Fruit fly (Drosophila melanogaster) whole organism, prepupa: ENCODE results near the gene SREBP.

Experiments
- CG10631 ChIP-seq: fragments of 200-800 bp; sonication (Bioruptor generic); optimal IDR thresholded peaks from 2 replicates; lab custom pipeline; 2016; ENCODE audit warnings: missing biosample characterization, missing genetic modification characterization
- CG10669 ChIP-seq: fragments of 200-800 bp; sonication (Bioruptor generic); optimal IDR thresholded peaks from 3 replicates; lab custom pipeline; 2018; ENCODE audit warnings: missing biosample characterization, mild to moderate bottlenecking, missing genetic modification characterization, moderate library complexity
- CG11294 ChIP-seq: fragments of 200-800 bp; sonication (Bioruptor generic); IDR thresholded peaks from 2 replicates; pipeline ENCODE4 v1.3.6; 2022; ENCODE audit warnings: missing biosample characterization, missing genetic modification characterization
- CG11762 ChIP-seq: fragments of 200-800 bp; sonication (Bioruptor generic); optimal IDR thresholded peaks from 3 replicates; lab custom pipeline; 2016; ENCODE audit warnings: missing biosample characterization, missing genetic modification characterization; ENCODE audit not compliant: insufficient read depth
- CG11902 ChIP-seq: fragments of 200-800 bp; sonication (Bioruptor generic); optimal IDR thresholded peaks from 3 replicates; lab custom pipeline; 2016; ENCODE audit warnings: missing biosample characterization, missing genetic modification characterization
- CG15336 ChIP-seq: fragments of 200-800 bp; sonication (Bioruptor generic); IDR thresholded peaks from 2 replicates; pipeline ENCODE4 v1.3.6; 2022; ENCODE audit warnings: missing biosample characterization, missing genetic modification characterization
- CG1621 ChIP-seq: fragments of 200-800 bp; sonication (Bioruptor generic); optimal IDR thresholded peaks from 3 replicates; lab custom pipeline; 2018; ENCODE audit warnings: missing biosample characterization, mild to moderate bottlenecking, missing genetic modification characterization
- CG16779 ChIP-seq: fragments of 200-800 bp; sonication (Bioruptor generic); optimal IDR thresholded peaks from 3 replicates; lab custom pipeline; 2017; ENCODE audit warnings: missing biosample characterization, mild to moderate bottlenecking, missing genetic modification characterization
- CG3032 ChIP-seq: fragments of 200-800 bp; optimal IDR thresholded peaks from 2 replicates; lab custom pipeline; 2019; ENCODE audit warnings: missing biosample characterization, mild to moderate bottlenecking, missing genetic modification characterization, moderate library complexity
- CG31627 ChIP-seq: fragments of 200-800 bp; sonication (Bioruptor generic); optimal IDR thresholded peaks from 3 replicates; lab custom pipeline; 2016; ENCODE audit warnings: missing biosample characterization, missing genetic modification characterization
- CG32006 ChIP-seq: fragments of 200-800 bp; sonication (Bioruptor generic); optimal IDR thresholded peaks from 3 replicates; lab custom pipeline; 2017; ENCODE audit warnings: missing biosample characterization, mild to moderate bottlenecking, missing genetic modification characterization
- CG34406 ChIP-seq: fragments of 200-800 bp; sonication (Bioruptor generic); optimal IDR thresholded peaks from 3 replicates; lab custom pipeline; 2016; ENCODE audit warnings: missing biosample characterization, missing genetic modification characterization
- CG3919 ChIP-seq: fragments of 200-800 bp; sonication (Bioruptor generic); optimal IDR thresholded peaks from 3 replicates; lab custom pipeline; 2016; ENCODE audit warnings: missing biosample characterization, missing genetic modification characterization
- CG4318 ChIP-seq: fragments of 200-800 bp; sonication (Bioruptor generic); optimal IDR thresholded peaks from 3 replicates; lab custom pipeline; 2017; ENCODE audit warnings: missing biosample characterization, mild to moderate bottlenecking, missing genetic modification characterization
- CG6163 ChIP-seq: fragments of 200-800 bp; sonication (Bioruptor generic); IDR thresholded peaks from 3 replicates; pipeline ENCODE4 v1.3.6; 2022; ENCODE audit warnings: missing biosample characterization, missing genetic modification characterization
- CG6276 ChIP-seq: fragments of 200-800 bp; sonication (Bioruptor generic); optimal IDR thresholded peaks from 2 replicates; lab custom pipeline; 2017; ENCODE audit warnings: missing biosample characterization, mild to moderate bottlenecking, missing genetic modification characterization
- CG6808 ChIP-seq: fragments of 200-800 bp; sonication (Bioruptor generic); optimal IDR thresholded peaks from 3 replicates; lab custom pipeline; 2017; ENCODE audit warnings: missing biosample characterization, missing genetic modification characterization, mild to moderate bottlenecking, moderate library complexity, missing genetic modification reagents
- CG6854 ChIP-seq: fragments of 200-800 bp; sonication (Bioruptor generic); optimal IDR thresholded peaks from 2 replicates; lab custom pipeline; 2017; ENCODE audit warnings: missing biosample characterization, mild to moderate bottlenecking, missing genetic modification characterization
- CG7368 ChIP-seq: fragments of 200-800 bp; sonication (Bioruptor generic); optimal IDR thresholded peaks from 3 replicates; lab custom pipeline; 2016; ENCODE audit warnings: missing biosample characterization, missing genetic modification characterization
- CG8119 ChIP-seq: fragments of 200-800 bp; sonication (Bioruptor generic); IDR thresholded peaks from 3 replicates; pipeline ENCODE4 v1.3.6; 2022; ENCODE audit warnings: missing biosample characterization, missing genetic modification characterization
- CG8319 ChIP-seq: fragments of 200-800 bp; sonication (Bioruptor generic); optimal IDR thresholded peaks from 3 replicates; lab custom pipeline; 2016; ENCODE audit warnings: missing biosample characterization, missing genetic modification characterization
- CG8632 ChIP-seq: fragments of 200-800 bp; sonication (Bioruptor generic); optimal IDR thresholded peaks from 3 replicates; lab custom pipeline; 2016; ENCODE audit warnings: missing biosample characterization, missing genetic modification characterization
- Eip75B ChIP-seq: fragments of 200-800 bp; sonication (Bioruptor generic); optimal IDR thresholded peaks from 3 replicates; lab custom pipeline; 2016; ENCODE audit warnings: missing biosample characterization, missing genetic modification characterization
- Eip78C ChIP-seq: fragments of 200-800 bp; sonication (Bioruptor generic); peaks from one replicate; lab custom pipeline; 2016; ENCODE audit warnings: missing biosample characterization, missing genetic modification characterization
- Eip93F ChIP-seq: fragments of 200-800 bp; sonication (Bioruptor generic); optimal IDR thresholded peaks from 2 replicates; lab custom pipeline; 2016; ENCODE audit warnings: missing biosample characterization, mild to moderate bottlenecking, missing genetic modification characterization
- Ets21C ChIP-seq: fragments of 200-800 bp; sonication (Bioruptor generic); optimal IDR thresholded peaks from 3 replicates; lab custom pipeline; 2016; ENCODE audit warnings: missing biosample characterization, missing genetic modification characterization
- Gug ChIP-seq: fragments of 200-800 bp; sonication (Bioruptor generic); IDR thresholded peaks from 2 replicates; pipeline ENCODE4 v1.3.6; 2022; ENCODE audit warnings: missing biosample characterization, missing genetic modification characterization
- Hr38 ChIP-seq: sonication (Bioruptor generic); optimal IDR thresholded peaks from 2 replicates; lab custom pipeline; 2016; ENCODE audit warnings: missing biosample characterization, missing genetic modification characterization
- Hr39 ChIP-seq: fragments of 200-800 bp; sonication (Bioruptor generic); optimal IDR thresholded peaks from 2 replicates; lab custom pipeline; 2016; ENCODE audit warnings: missing biosample characterization, missing genetic modification characterization
- Lpt ChIP-seq: fragments of 200-800 bp; sonication (Bioruptor generic); optimal IDR thresholded peaks from 3 replicates; lab custom pipeline; 2016; ENCODE audit warnings: missing biosample characterization, missing genetic modification characterization
- OdsH ChIP-seq: fragments of 200-800 bp; sonication (Bioruptor generic); optimal IDR thresholded peaks from 3 replicates; lab custom pipeline; 2016; ENCODE audit warnings: missing biosample characterization, missing genetic modification characterization
- Smox ChIP-seq: fragments of 200-800 bp; sonication (Bioruptor generic); optimal IDR thresholded peaks from 3 replicates; lab custom pipeline; 2016; ENCODE audit warnings: missing biosample characterization, missing genetic modification characterization
- Sox102F ChIP-seq: fragments of 200-800 bp; sonication (Bioruptor generic); optimal IDR thresholded peaks from 2 replicates; lab custom pipeline; 2016; ENCODE audit warnings: missing biosample characterization, mild to moderate bottlenecking, missing genetic modification characterization
- Sox14 ChIP-seq: fragments of 200-800 bp; sonication (Bioruptor generic); optimal IDR thresholded peaks from 3 replicates; lab custom pipeline; 2016; ENCODE audit warnings: missing biosample characterization, missing genetic modification characterization
- Sox15 ChIP-seq: fragments of 200-800 bp; sonication (Bioruptor generic); optimal IDR thresholded peaks from 3 replicates; lab custom pipeline; 2016; ENCODE audit warnings: missing biosample characterization, missing genetic modification characterization
- achi ChIP-seq: fragments of 200-800 bp; sonication (Bioruptor generic); optimal IDR thresholded peaks from 3 replicates; lab custom pipeline; 2016; ENCODE audit warnings: missing biosample characterization, missing genetic modification characterization
- acj6 ChIP-seq: fragments of 200-800 bp; sonication (Bioruptor generic); optimal IDR thresholded peaks from 3 replicates; lab custom pipeline; 2016; ENCODE audit warnings: missing biosample characterization, missing genetic modification characterization
- cyc ChIP-seq: fragments of 200-800 bp; sonication (Bioruptor generic); optimal IDR thresholded peaks from 3 replicates; lab custom pipeline; 2016; ENCODE audit warnings: missing biosample characterization, missing genetic modification characterization
- dsx ChIP-seq: fragments of 200-800 bp; optimal IDR thresholded peaks from 3 replicates; lab custom pipeline; 2019; ENCODE audit warnings: missing biosample characterization, mild to moderate bottlenecking, missing genetic modification characterization, moderate library complexity; ENCODE audit not compliant: poor library complexity, severe bottlenecking
- eg ChIP-seq: fragments of 200-800 bp; sonication (Bioruptor generic); IDR thresholded peaks from 3 replicates; pipeline ENCODE4 v1.3.6; 2022; ENCODE audit warnings: missing biosample characterization, missing genetic modification characterization
- esn ChIP-seq: fragments of 200-800 bp; sonication (Bioruptor generic); optimal IDR thresholded peaks from 2 replicates; lab custom pipeline; 2016; ENCODE audit warnings: missing biosample characterization, mild to moderate bottlenecking, missing genetic modification characterization, moderate library complexity
- fd59A ChIP-seq: fragments of 200-800 bp; sonication (Bioruptor generic); optimal IDR thresholded peaks from 2 replicates; lab custom pipeline; 2017; ENCODE audit warnings: missing biosample characterization, mild to moderate bottlenecking, missing genetic modification characterization, missing genetic modification reagents
- fd85E ChIP-seq: fragments of 200-800 bp; sonication (Bioruptor generic); optimal IDR thresholded peaks from 3 replicates; lab custom pipeline; 2016; ENCODE audit warnings: missing biosample characterization, missing genetic modification characterization
- fkh ChIP-seq: fragments of 200-800 bp; sonication (Bioruptor generic); optimal IDR thresholded peaks from 3 replicates; lab custom pipeline; 2017; ENCODE audit warnings: missing biosample characterization, mild to moderate bottlenecking, missing genetic modification characterization, moderate library complexity
- lz ChIP-seq: fragments of 200-800 bp; sonication (Bioruptor generic); optimal IDR thresholded peaks from 3 replicates; lab custom pipeline; 2016; ENCODE audit warnings: missing biosample characterization, missing genetic modification characterization
- pdm3 ChIP-seq: fragments of 200-800 bp; sonication (Bioruptor generic); optimal IDR thresholded peaks from 3 replicates; lab custom pipeline; 2016; ENCODE audit warnings: missing biosample characterization, missing genetic modification characterization
- spab ChIP-seq: fragments of 200-800 bp; sonication (Bioruptor generic); optimal IDR thresholded peaks from 2 replicates; lab custom pipeline; 2017; ENCODE audit warnings: missing biosample characterization, mild to moderate bottlenecking, missing genetic modification characterization, missing genetic modification reagents
- ss ChIP-seq, 2 experiments: fragments of 200-800 bp; sonication (Bioruptor generic); optimal IDR thresholded peaks; 2 replicates in 1 of 2; 3 replicates in 1 of 2; lab custom pipeline; 2017 to 2018; ENCODE audit warnings: mild to moderate bottlenecking in 2 of 2, missing biosample characterization in 2 of 2, missing genetic modification characterization in 2 of 2, moderate library complexity in 1 of 2
- svp ChIP-seq: fragments of 200-800 bp; sonication (Bioruptor generic); peaks from one replicate; lab custom pipeline; 2016; ENCODE audit warnings: missing biosample characterization, missing genetic modification characterization
- vri ChIP-seq: fragments of 200-800 bp; sonication (Bioruptor generic); optimal IDR thresholded peaks from 3 replicates; lab custom pipeline; 2016; ENCODE audit warnings: missing biosample characterization, mild to moderate bottlenecking, missing genetic modification characterization

SREBP gene

DNA sequence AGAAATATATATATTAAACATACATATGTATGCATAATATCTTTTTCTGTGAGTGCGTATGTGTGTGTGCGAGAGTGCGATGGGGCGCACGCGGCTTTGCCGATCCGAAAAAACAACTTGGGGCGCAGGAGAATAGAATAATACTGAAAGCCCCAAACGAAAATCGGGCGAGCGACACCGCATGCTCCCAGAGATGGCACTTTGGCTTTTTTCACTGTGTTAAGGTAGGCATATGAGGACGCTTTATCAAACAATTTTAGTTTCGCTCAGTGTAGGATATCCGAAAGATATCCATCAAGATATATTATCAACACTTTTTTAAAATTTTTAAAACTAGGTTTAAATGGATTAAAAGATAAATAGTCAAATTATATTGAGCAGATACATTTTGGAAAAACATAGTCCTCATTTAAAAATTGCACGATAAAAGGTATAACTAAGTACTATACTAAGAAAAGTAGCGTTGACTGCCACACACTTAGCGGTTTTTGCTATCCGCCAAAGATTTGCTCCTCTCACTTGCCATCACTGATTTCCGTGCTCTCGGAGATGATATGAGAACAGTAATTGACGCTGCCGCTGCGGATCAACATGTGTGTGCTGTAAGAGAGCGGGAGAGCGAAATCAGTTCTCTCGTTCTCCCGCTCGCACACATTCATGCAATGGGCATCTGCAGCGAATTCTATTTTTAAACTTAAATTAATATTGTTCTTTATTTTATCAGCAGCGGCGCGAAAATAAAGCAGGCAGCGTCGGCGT is 2.6 kb upstream of the SREBP start:
- TF ChIP-seq CG3032 (tag; lab: Kevin White, UChicago) (peak; percentile 62), Gug (GFP tag; lab: Robert Waterston, UW) (no peak; the same call in 1 of the 2 replicates), vri (no peak), fkh (GFP tag; lab: Kevin White, UChicago) (no peak), Ets21C (GFP tag; lab: Kevin White, UChicago) (peak; percentile 64), Eip93F (GFP tag; lab: Kevin White, UChicago) (peak; percentile 9), lz (peak; percentile 80), eg (GFP tag; lab: Robert Waterston, UW) (peak; percentile 41; the same call in 2 of the 3 replicates), achi (peak; percentile 55), CG32006 (GFP tag; lab: Kevin White, UChicago) (peak; percentile 73), CG6163 (GFP tag; lab: Robert Waterston, UW) (peak; percentile 59; the same call in 2 of the 3 replicates), CG7368 (GFP tag; lab: Kevin White, UChicago) (peak; percentile 34), CG16779 (tag; lab: Kevin White, UChicago) (peak; percentile 37), Hr38 (GFP tag; lab: Kevin White, UChicago) (no peak), CG15336 (GFP tag; lab: Robert Waterston, UW) (no peak; the same call in 1 of the 2 replicates), pdm3 (GFP tag; lab: Kevin White, UChicago) (peak; percentile 73), CG6276 (GFP tag; lab: Kevin White, UChicago) (peak; percentile 39), CG8632 (GFP tag; lab: Kevin White, UChicago) (peak; percentile 58), CG1621 (no peak), CG8319 (GFP tag; lab: Kevin White, UChicago) (peak; percentile 44), CG10669 (GFP tag; lab: Kevin White, UChicago) (peak; percentile 64), acj6 (GFP tag; lab: Kevin White, UChicago) (peak; percentile 55), CG8119 (GFP tag; lab: Robert Waterston, UW) (peak; percentile 63), CG3919 (peak; percentile 62), fd59A (GFP tag; lab: Kevin White, UChicago) (peak; percentile 51), Smox (GFP tag; lab: Kevin White, UChicago) (peak; percentile 27), Sox14 (GFP tag; lab: Kevin White, UChicago) (peak; percentile 65), fd85E (GFP tag; lab: Kevin White, UChicago) (no peak), svp (GFP tag; lab: Kevin White, UChicago) (peak; percentile 91), spab (GFP tag; lab: Kevin White, UChicago) (peak; percentile 56), CG34406 (GFP tag; lab: Kevin White, UChicago) (peak; percentile 49), CG11762 (GFP tag; lab: Kevin White, UChicago) (peak; percentile 26), Sox102F (peak; percentile 63), CG31627 (GFP tag; lab: Kevin White, UChicago) (peak; percentile 67), Eip78C (peak; percentile 95), OdsH (GFP tag; lab: Kevin White, UChicago) (peak; percentile 67), CG11902 (GFP tag; lab: Kevin White, UChicago) (peak; percentile 14), cyc (GFP tag; lab: Kevin White, UChicago) (peak; percentile 49), CG6808 (peak; percentile 43), CG6854 (GFP tag; lab: Kevin White, UChicago) (peak; percentile 4), Eip75B (peak; percentile 76), CG4318 (GFP tag; lab: Kevin White, UChicago) (peak; percentile 62), esn (GFP tag; lab: Kevin White, UChicago) (peak; percentile 82), dsx (GFP tag; lab: Kevin White, UChicago) (peak; percentile 9), Hr39 (GFP tag; lab: Kevin White, UChicago) (peak; percentile 72), Sox15 (GFP tag; lab: Kevin White, UChicago) (peak; percentile 33), ss (GFP tag; optimal IDR thresholded peaks at IDR 0.05; lab: Kevin White, UChicago) (peak; percentile 49 to 62), CG11294 (GFP tag; lab: Robert Waterston, UW) (no peak), Lpt (GFP tag; lab: Kevin White, UChicago) (no peak), CG10631 (GFP tag; lab: Kevin White, UChicago) (peak; percentile 54)
